Fruit fly (Drosophila melanogaster) whole organism, embryonic: ENCODE measurements around the gene mbm.

Source experiments
- Adf1 ChIP-seq: fragments of 200-800 bp; sonication (Bioruptor generic); IDR thresholded peaks from 2 replicates; pipeline ENCODE4 v1.3.6; 2022; ENCODE audit warnings: missing biosample characterization, missing genetic modification characterization
- CG11085 ChIP-seq: fragments of 200-800 bp; sonication (Bioruptor generic); IDR thresholded peaks from 2 replicates; pipeline ENCODE4 v1.3.6; 2022; ENCODE audit warnings: missing biosample characterization, missing genetic modification characterization
- CG12104 ChIP-seq: fragments of 200-800 bp; sonication (Bioruptor generic); optimal IDR thresholded peaks from 3 replicates; lab custom pipeline; 2016; ENCODE audit warnings: missing biosample characterization, missing genetic modification characterization
- CG12219 ChIP-seq: fragments of 200-800 bp; sonication (Bioruptor generic); optimal IDR thresholded peaks from 3 replicates; lab custom pipeline; 2018; ENCODE audit warnings: missing biosample characterization, mild to moderate bottlenecking, missing genetic modification characterization
- CG12769 ChIP-seq: fragments of 200-800 bp; sonication (Bioruptor generic); optimal IDR thresholded peaks from 2 replicates; lab custom pipeline; 2019; ENCODE audit warnings: missing biosample characterization, mild to moderate bottlenecking, missing genetic modification characterization, moderate library complexity
- CG13287 ChIP-seq: fragments of 200-800 bp; sonication (Bioruptor generic); IDR thresholded peaks from 2 replicates; pipeline ENCODE4 v1.3.6; 2022; ENCODE audit warnings: missing biosample characterization, missing genetic modification characterization; ENCODE audit not compliant: partially characterized antibody
- CG16813 ChIP-seq: fragments of 200-800 bp; sonication (Bioruptor generic); IDR thresholded peaks from 3 replicates; pipeline ENCODE4 v1.3.6; 2022; ENCODE audit warnings: missing biosample characterization, missing genetic modification characterization; ENCODE audit not compliant: partially characterized antibody
- CG2199 ChIP-seq: fragments of 200-800 bp; sonication (Bioruptor generic); IDR thresholded peaks from 3 replicates; pipeline ENCODE4 v1.3.6; 2022; ENCODE audit warnings: missing biosample characterization, missing genetic modification characterization
- CG2712 ChIP-seq: fragments of 200-800 bp; optimal IDR thresholded peaks from 3 replicates; lab custom pipeline; 2019; ENCODE audit warnings: missing biosample characterization, mild to moderate bottlenecking, missing genetic modification characterization, moderate library complexity
- CG30431 ChIP-seq: fragments of 200-800 bp; sonication (Bioruptor generic); optimal IDR thresholded peaks from 2 replicates; lab custom pipeline; 2017; ENCODE audit warnings: missing biosample characterization, missing genetic modification characterization
- CG34224 ChIP-seq: fragments of 200-800 bp; sonication (Bioruptor generic); IDR thresholded peaks from 3 replicates; pipeline ENCODE4 v1.3.6; 2022; ENCODE audit warnings: missing biosample characterization, missing genetic modification characterization; ENCODE audit not compliant: partially characterized antibody
- CG34422 ChIP-seq: fragments of 200-800 bp; sonication (Bioruptor generic); IDR thresholded peaks from 3 replicates; pipeline ENCODE4 v1.3.6; 2022; ENCODE audit warnings: missing biosample characterization, missing genetic modification characterization
- CG4282 ChIP-seq: fragments of 200-800 bp; sonication (Bioruptor generic); optimal IDR thresholded peaks from 2 replicates; lab custom pipeline; 2016; ENCODE audit warnings: missing biosample characterization, missing genetic modification characterization
- Dbx ChIP-seq: fragments of 200-800 bp; sonication (Bioruptor generic); IDR thresholded peaks from 3 replicates; pipeline ENCODE4 v1.3.6; 2022; ENCODE audit warnings: missing biosample characterization, missing genetic modification characterization
- Deaf1 ChIP-seq: fragments of 200-800 bp; optimal IDR thresholded peaks from 3 replicates; lab custom pipeline; 2019; ENCODE audit warnings: missing biosample characterization, mild to moderate bottlenecking, missing genetic modification characterization, moderate library complexity
- Ets97D ChIP-seq: fragments of 200-800 bp; sonication (Bioruptor generic); optimal IDR thresholded peaks from 3 replicates; lab custom pipeline; 2016; ENCODE audit warnings: missing biosample characterization, missing genetic modification characterization
- Gug ChIP-seq: fragments of 200-800 bp; sonication (Bioruptor generic); IDR thresholded peaks from 4 replicates; pipeline ENCODE4 v1.3.6; 2022; ENCODE audit warnings: missing biosample characterization, missing genetic modification characterization
- Hr39 ChIP-seq: fragments of >200 bp; optimal IDR thresholded peaks from 2 replicates; lab custom pipeline; 2017
- Lhr ChIP-seq: fragments of 200-800 bp; sonication (Bioruptor generic); optimal IDR thresholded peaks from 3 replicates; lab custom pipeline; 2017; ENCODE audit warnings: mild to moderate bottlenecking, missing biosample characterization, missing genetic modification reagents, missing genetic modification characterization
- Mrtf ChIP-seq: fragments of 200-800 bp; sonication (Bioruptor generic); IDR thresholded peaks from 3 replicates; pipeline ENCODE4 v1.3.6; 2022; ENCODE audit warnings: missing biosample characterization, missing genetic modification characterization
- NC2α ChIP-seq: fragments of 200-800 bp; sonication (Bioruptor generic); optimal IDR thresholded peaks from 2 replicates; lab custom pipeline; 2016; ENCODE audit warnings: missing biosample characterization, missing genetic modification characterization
- NK7.1 ChIP-seq: fragments of 200-800 bp; sonication (Bioruptor generic); optimal IDR thresholded peaks from 3 replicates; lab custom pipeline; 2016; ENCODE audit warnings: missing biosample characterization, missing genetic modification characterization
- Nf-YA ChIP-seq: fragments of 200-800 bp; sonication (Bioruptor generic); IDR thresholded peaks from 2 replicates; pipeline ENCODE4 v1.3.6; 2022; ENCODE audit warnings: missing biosample characterization, missing genetic modification characterization
- Nf-YC ChIP-seq: fragments of 200-800 bp; optimal IDR thresholded peaks from 3 replicates; lab custom pipeline; 2019; ENCODE audit warnings: missing biosample characterization, mild to moderate bottlenecking, missing genetic modification characterization, moderate library complexity
- Scr ChIP-seq: fragments of 200-800 bp; sonication (Bioruptor generic); IDR thresholded peaks from 2 replicates; pipeline ENCODE4 v1.3.6; 2022; ENCODE audit warnings: missing biosample characterization, missing genetic modification characterization; ENCODE audit not compliant: partially characterized antibody
- Taf1 ChIP-seq: fragments of 200-800 bp; sonication (Bioruptor generic); IDR thresholded peaks from 2 replicates; pipeline ENCODE4 v1.3.6; 2022; ENCODE audit warnings: missing biosample characterization, missing genetic modification characterization
- abd-A ChIP-seq: fragments of 200-800 bp; sonication (Bioruptor generic); optimal IDR thresholded peaks from 3 replicates; lab custom pipeline; 2019; ENCODE audit warnings: missing biosample characterization, mild to moderate bottlenecking, missing genetic modification characterization, moderate library complexity
- aop ChIP-seq: fragments of 200-800 bp; sonication (Bioruptor generic); IDR thresholded peaks from 2 replicates; pipeline ENCODE4 v1.3.6; 2022; ENCODE audit warnings: missing biosample characterization, missing genetic modification characterization
- chn ChIP-seq: fragments of 200-800 bp; sonication (Bioruptor generic); optimal IDR thresholded peaks from 2 replicates; lab custom pipeline; 2016; ENCODE audit warnings: missing biosample characterization, missing genetic modification characterization
- croc ChIP-seq: fragments of 200-800 bp; sonication (Bioruptor generic); conservative IDR thresholded peaks from 3 replicates; pipeline ENCODE4 v1.3.6; 2022; ENCODE audit warnings: missing biosample characterization, missing genetic modification characterization
- crol ChIP-seq: fragments of 200-800 bp; sonication (Bioruptor generic); IDR thresholded peaks from 2 replicates; pipeline ENCODE4 v1.3.6; 2022; ENCODE audit warnings: missing biosample characterization, missing genetic modification characterization
- da ChIP-seq: fragments of 200-800 bp; sonication (Bioruptor generic); optimal IDR thresholded peaks from 2 replicates; lab custom pipeline; 2016; ENCODE audit warnings: missing biosample characterization, missing genetic modification characterization
- gce ChIP-seq: fragments of 200-800 bp; sonication (Bioruptor generic); IDR thresholded peaks from 3 replicates; pipeline ENCODE4 v1.3.6; 2022; ENCODE audit warnings: missing biosample characterization, missing genetic modification characterization
- hbn ChIP-seq: fragments of 200-800 bp; sonication (Bioruptor generic); IDR thresholded peaks from 2 replicates; pipeline ENCODE4 v1.3.6; 2022; ENCODE audit warnings: missing biosample characterization, missing genetic modification characterization; ENCODE audit not compliant: partially characterized antibody
- lab ChIP-seq: fragments of 200-800 bp; sonication (Bioruptor generic); optimal IDR thresholded peaks from 3 replicates; lab custom pipeline; 2017; ENCODE audit warnings: missing biosample characterization, missing genetic modification characterization, mild to moderate bottlenecking, moderate library complexity, missing genetic modification reagents
- lbe ChIP-seq: fragments of 200-800 bp; sonication (Bioruptor generic); optimal IDR thresholded peaks from 2 replicates; lab custom pipeline; 2016; ENCODE audit warnings: missing biosample characterization, mild to moderate bottlenecking, missing genetic modification characterization
- mirr ChIP-seq: fragments of 200-800 bp; sonication (Bioruptor generic); optimal IDR thresholded peaks from 3 replicates; lab custom pipeline; 2018; ENCODE audit warnings: missing biosample characterization, mild to moderate bottlenecking, missing genetic modification characterization
- org-1 ChIP-seq: fragments of 200-800 bp; sonication (Bioruptor generic); optimal IDR thresholded peaks from 2 replicates; lab custom pipeline; 2017; ENCODE audit warnings: missing biosample characterization, missing genetic modification characterization
- ranshi ChIP-seq: fragments of 200-800 bp; sonication (Bioruptor generic); IDR thresholded peaks from 2 replicates; pipeline ENCODE4 v1.3.6; 2022; ENCODE audit warnings: missing biosample characterization, missing genetic modification characterization
- scrt ChIP-seq: fragments of 200-800 bp; sonication (Bioruptor generic); optimal IDR thresholded peaks from 2 replicates; lab custom pipeline; 2018; ENCODE audit warnings: missing biosample characterization, mild to moderate bottlenecking, missing genetic modification characterization, moderate library complexity
- sim ChIP-seq: fragments of 200-800 bp; sonication (Bioruptor generic); IDR thresholded peaks from 2 replicates; pipeline ENCODE4 v1.3.6; 2022; ENCODE audit warnings: missing biosample characterization, missing genetic modification characterization
- so ChIP-seq: fragments of 200-800 bp; sonication (Bioruptor generic); IDR thresholded peaks from 3 replicates; pipeline ENCODE4 v1.3.6; 2022; ENCODE audit warnings: missing biosample characterization, missing genetic modification characterization
- ssp ChIP-seq: fragments of 200-800 bp; sonication (Bioruptor generic); IDR thresholded peaks from 2 replicates; pipeline ENCODE4 v1.3.6; 2022; ENCODE audit warnings: missing biosample characterization, missing genetic modification characterization
- stc ChIP-seq: fragments of 200-800 bp; sonication (Bioruptor generic); IDR thresholded peaks from 2 replicates; pipeline ENCODE4 v1.3.6; 2022; ENCODE audit warnings: missing biosample characterization, missing genetic modification characterization
- tin ChIP-seq: fragments of 200-800 bp; sonication (Bioruptor generic); optimal IDR thresholded peaks from 3 replicates; lab custom pipeline; 2016; ENCODE audit warnings: missing biosample characterization, missing genetic modification characterization
- tll ChIP-seq, 2 experiments: fragments of 200-800 bp in 1 of 2; fragments of >200 bp in 1 of 2; sonication (Bioruptor generic) in 1 of 2; optimal IDR thresholded peaks; 2 replicates each; lab custom pipeline; 2017 to 2019; ENCODE audit warnings: missing biosample characterization in 2 of 2, missing genetic modification characterization in 2 of 2, mild to moderate bottlenecking in 1 of 2, moderate library complexity in 1 of 2
- unc-4 ChIP-seq: fragments of 200-800 bp; sonication (Bioruptor generic); IDR thresholded peaks from 2 replicates; pipeline ENCODE4 v1.3.6; 2022; ENCODE audit warnings: missing biosample characterization, missing genetic modification characterization; ENCODE audit not compliant: partially characterized antibody
- unpg ChIP-seq: fragments of 200-800 bp; sonication (Bioruptor generic); optimal IDR thresholded peaks from 3 replicates; lab custom pipeline; 2018; ENCODE audit warnings: missing biosample characterization, mild to moderate bottlenecking, missing genetic modification characterization, moderate library complexity
- yki ChIP-seq: fragments of >200 bp; optimal IDR thresholded peaks from 3 replicates; lab custom pipeline; 2018
- zfh2 ChIP-seq: fragments of 200-800 bp; sonication (Bioruptor generic); optimal IDR thresholded peaks from 2 replicates; lab custom pipeline; 2016; ENCODE audit warnings: missing biosample characterization, missing genetic modification characterization

Gene mbm

dm6 chr2L:246656-247340, 26.7 kb downstream of the mbm start (continued):
- TF ChIP-seq org-1 (GFP tag; lab: Kevin White, UChicago): no peak
- TF ChIP-seq Gug (GFP tag; lab: Robert Waterston, UW): no peak
- TF ChIP-seq CG12219 (GFP tag; lab: Kevin White, UChicago): no peak
- TF ChIP-seq Nf-YC (tag; lab: Kevin White, UChicago): peak; percentile 15
- peak; percentile 43 for TF ChIP-seq Scr (GFP tag; lab: Robert Waterston, UW)
- peak; percentile 57; the same call in 1 of the 2 replicates for TF ChIP-seq hbn
- no peak for TF ChIP-seq Mrtf
- TF ChIP-seq CG11085: no peak
- TF ChIP-seq CG12104: no peak
- no peak for TF ChIP-seq gce (GFP tag; lab: Robert Waterston, UW)
- TF ChIP-seq CG12769: peak; percentile 52
- no peak for TF ChIP-seq Ets97D (GFP tag; lab: Kevin White, UChicago)
- TF ChIP-seq da: no peak
- TF ChIP-seq CG4282 (GFP tag; lab: Kevin White, UChicago): no peak
- peak; percentile 86 for TF ChIP-seq abd-A (tag; lab: Kevin White, UChicago)
- peak; percentile 77 for TF ChIP-seq yki (lab: Kevin White, UChicago)
- TF ChIP-seq crol: peak; percentile 96
- TF ChIP-seq Adf1 (GFP tag; lab: Robert Waterston, UW): peak; percentile 97
- no peak for TF ChIP-seq ranshi (GFP tag; lab: Robert Waterston, UW)
- peak; percentile 61 for TF ChIP-seq lbe (GFP tag; lab: Kevin White, UChicago)
- TF ChIP-seq CG16813 (GFP tag; lab: Robert Waterston, UW): 0 out of 3 replicates have a peak, but pooled peaks have one; percentile 6
- no peak for TF ChIP-seq Lhr (GFP tag; lab: Kevin White, UChicago)
- TF ChIP-seq tin: no peak
- no peak for TF ChIP-seq Hr39
- TF ChIP-seq CG13287 (GFP tag; lab: Robert Waterston, UW): peak; percentile 67
- peak; percentile 49; the same call in 2 of the 3 replicates for TF ChIP-seq CG34224 (GFP tag; lab: Robert Waterston, UW)
- TF ChIP-seq sim (GFP tag; lab: Robert Waterston, UW): no peak
- TF ChIP-seq stc: 0 out of 2 replicates have a peak, but pooled peaks have one; percentile 10
- peak; percentile 33 for TF ChIP-seq CG2712 (tag; lab: Kevin White, UChicago)
- TF ChIP-seq so (GFP tag; lab: Robert Waterston, UW): peak; percentile 67; the same call in 1 of the 3 replicates
- TF ChIP-seq Taf1 (GFP tag; lab: Robert Waterston, UW): no peak
- no peak for TF ChIP-seq zfh2 (GFP tag; lab: Kevin White, UChicago)
- no peak for TF ChIP-seq NC2α (GFP tag; lab: Kevin White, UChicago)
- TF ChIP-seq ssp: no peak
- TF ChIP-seq lab (GFP tag; lab: Kevin White, UChicago): peak; percentile 23
- TF ChIP-seq chn (GFP tag; lab: Kevin White, UChicago): peak; percentile 5
- TF ChIP-seq croc (GFP tag; lab: Robert Waterston, UW): no peak
- TF ChIP-seq Nf-YA (GFP tag; lab: Robert Waterston, UW): 0 out of 2 replicates have a peak, but pooled peaks have one; percentile 2
- no peak; the same call in 2 of the 3 replicates for TF ChIP-seq Dbx (GFP tag; lab: Robert Waterston, UW)
- TF ChIP-seq Deaf1 (tag; lab: Kevin White, UChicago): peak; percentile 40
- no peak for TF ChIP-seq aop (GFP tag; lab: Robert Waterston, UW)
- 0 out of 3 replicates have a peak, but pooled peaks have one; percentile 37 for TF ChIP-seq CG2199 (GFP tag; lab: Robert Waterston, UW)
- TF ChIP-seq unpg (GFP tag; lab: Kevin White, UChicago): no peak
- peak; percentile 92 for TF ChIP-seq scrt
- peak; percentile 41 for TF ChIP-seq mirr (GFP tag; lab: Kevin White, UChicago)
- TF ChIP-seq NK7.1 (GFP tag; lab: Kevin White, UChicago): no peak
- no peak for TF ChIP-seq tll (GFP tag; optimal IDR thresholded peaks at IDR 0.05; lab: Kevin White, UChicago)
- TF ChIP-seq CG34422 (GFP tag; lab: Robert Waterston, UW): peak; percentile 92; the same call in 2 of the 3 replicates
- peak; percentile 58 for TF ChIP-seq unc-4 (GFP tag; lab: Robert Waterston, UW)
- TF ChIP-seq CG30431 (GFP tag; lab: Kevin White, UChicago): no peak
